Worm (Caenorhabditis elegans): ENCODE measurements around the gene dnj-1.

Gene dnj-1

ce11 chrIV:11315688-11316087 is 16.9 kb downstream of the dnj-1 start:
- no peak for TF ChIP-seq lin-13 (GFP tag; optimal IDR thresholded peaks at IDR 0.05)
- no peak for TF ChIP-seq nhr-21 (tag; optimal IDR thresholded peaks at IDR 0.05)
- no peak for TF ChIP-seq ZK546.5 (tag; optimal IDR thresholded peaks at IDR 0.05)
- TF ChIP-seq nhr-25 (tag; optimal IDR thresholded peaks at IDR 0.05) = no peak
- no peak for TF ChIP-seq C34F6.9 (tag; optimal IDR thresholded peaks at IDR 0.05)
- TF ChIP-seq ztf-1 (GFP tag; conservative IDR thresholded peaks at IDR 0.05) = no peak
- TF ChIP-seq nhr-10 (tag; optimal IDR thresholded peaks at IDR 0.05) = no peak
- TF ChIP-seq elt-3 (tag; optimal IDR thresholded peaks at IDR 0.05) = no peak
- TF ChIP-seq zag-1 (tag; optimal IDR thresholded peaks at IDR 0.05) = no peak
- no peak for TF ChIP-seq nhr-237 (tag; optimal IDR thresholded peaks at IDR 0.05)
- TF ChIP-seq Y55F3AM.14 (GFP tag; optimal IDR thresholded peaks at IDR 0.05) = no peak
- no peak for TF ChIP-seq sem-4 (tag; optimal IDR thresholded peaks at IDR 0.05)

DNA sequence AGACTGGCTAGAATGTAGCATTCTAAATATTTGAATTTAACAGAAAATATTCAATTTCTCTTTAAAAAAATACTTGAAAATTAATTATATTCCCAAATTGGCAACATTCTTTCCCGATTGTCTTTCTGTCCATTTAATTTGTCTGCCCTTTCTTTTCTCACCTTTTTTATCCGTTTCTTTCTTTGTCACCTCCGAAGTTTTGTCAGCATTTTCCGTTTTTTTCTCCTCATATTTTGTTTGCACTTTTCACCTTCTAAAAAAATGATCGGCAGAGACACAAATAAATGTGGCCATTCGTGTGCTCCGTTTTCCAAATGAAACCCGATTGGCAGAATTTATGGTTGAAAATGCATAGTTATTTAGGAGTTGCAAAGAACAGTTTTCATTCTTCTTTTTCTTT is 17.3 kb downstream of the dnj-1 start:
- peak in 1 of 2 experiments; percentile 0 for TF ChIP-seq lsy-2 (tag; optimal IDR thresholded peaks at IDR 0.05)
- no peak for TF ChIP-seq ztf-11 (tag; optimal IDR thresholded peaks at IDR 0.05)

ce11 chrIV:11316640-11317039 is 17.8 kb downstream of the dnj-1 start:
- no peak for TF ChIP-seq sma-9 (GFP tag; optimal IDR thresholded peaks at IDR 0.05)
- no peak for TF ChIP-seq sma-9 (tag; optimal IDR thresholded peaks at IDR 0.05)
- TF ChIP-seq nhr-10 (tag; optimal IDR thresholded peaks at IDR 0.05) = no peak
- no peak for TF ChIP-seq nhr-21 (tag; optimal IDR thresholded peaks at IDR 0.05)
- no peak for TF ChIP-seq elt-3 (tag; optimal IDR thresholded peaks at IDR 0.05)
- TF ChIP-seq skn-1 (tag; optimal IDR thresholded peaks at IDR 0.05) = no peak
- no peak for TF ChIP-seq nhr-6 (tag; optimal IDR thresholded peaks at IDR 0.05)
- no peak for TF ChIP-seq Y55F3AM.14 (GFP tag; optimal IDR thresholded peaks at IDR 0.05)
- no peak for TF ChIP-seq nhr-77 (tag; optimal IDR thresholded peaks at IDR 0.05)
- no peak for TF ChIP-seq mab-5 (tag; optimal IDR thresholded peaks at IDR 0.05)
- TF ChIP-seq unc-39 (tag; optimal IDR thresholded peaks at IDR 0.05) = no peak
- TF ChIP-seq crh-2 (tag; optimal IDR thresholded peaks at IDR 0.05) = no peak

- TF ChIP-seq ceh-82 (tag; optimal IDR thresholded peaks at IDR 0.05) = no peak
- no peak for TF ChIP-seq sma-3 (GFP tag; optimal IDR thresholded peaks at IDR 0.05)
- TF ChIP-seq nhr-21 (tag; optimal IDR thresholded peaks at IDR 0.05) = no peak
- TF ChIP-seq fos-1 (tag; optimal IDR thresholded peaks at IDR 0.05) = no peak
- no peak for TF ChIP-seq nhr-237 (tag; optimal IDR thresholded peaks at IDR 0.05)
- TF ChIP-seq ztf-11 (tag; optimal IDR thresholded peaks at IDR 0.05) = no peak
- no peak for TF ChIP-seq nhr-10 (tag; optimal IDR thresholded peaks at IDR 0.05)
- TF ChIP-seq lin-11 (tag; optimal IDR thresholded peaks at IDR 0.05) = no peak
- TF ChIP-seq ama-1 (optimal IDR thresholded peaks at IDR 0.05) = no peak
- no peak for TF ChIP-seq nhr-6 (tag; optimal IDR thresholded peaks at IDR 0.05)
- no peak for TF ChIP-seq sma-9 (GFP tag; optimal IDR thresholded peaks at IDR 0.05)
- no peak for TF ChIP-seq sma-9 (tag; optimal IDR thresholded peaks at IDR 0.05)
Observed at ce11 chrIV:11317119-11317518, 18.3 kb downstream of the dnj-1 start, which contains the start of gene gspd-1. TSS of gene gspd-1 (plus strand) at chrIV:11317419.

DNA sequence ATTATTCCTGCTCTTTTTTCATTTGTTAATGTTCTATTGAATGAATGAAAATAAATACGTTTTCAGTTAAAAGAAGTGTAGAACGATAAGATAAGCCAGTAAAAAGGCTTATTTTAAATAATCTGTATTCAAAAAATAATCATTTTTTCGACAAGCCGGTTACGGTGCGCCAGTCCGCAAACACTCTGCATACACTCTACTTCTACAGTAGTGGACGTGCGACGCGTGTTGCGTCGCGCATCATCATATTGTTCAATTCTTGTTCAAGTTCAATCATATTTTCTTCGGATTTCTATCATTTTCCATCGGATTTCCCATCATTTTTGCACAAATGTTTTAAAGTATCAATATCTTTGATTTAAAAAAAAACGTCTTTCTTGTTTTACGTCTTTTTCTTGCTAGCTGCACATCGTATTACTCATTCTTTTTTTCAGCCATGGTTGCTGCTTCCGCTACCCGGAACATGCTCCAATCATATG is 21.1 kb downstream of the dnj-1 start, which contains the start of gene B0035.18:
TSS of gene B0035.18 (plus strand) at position 429 of the 479 bp plus-strand sequence.
- TF ChIP-seq mdl-1 (tag; optimal IDR thresholded peaks at IDR 0.05) (no peak), ceh-82 (tag; optimal IDR thresholded peaks at IDR 0.05) (no peak), nhr-21 (tag; optimal IDR thresholded peaks at IDR 0.05) (no peak), zag-1 (tag; optimal IDR thresholded peaks at IDR 0.05) (no peak)

DNA sequence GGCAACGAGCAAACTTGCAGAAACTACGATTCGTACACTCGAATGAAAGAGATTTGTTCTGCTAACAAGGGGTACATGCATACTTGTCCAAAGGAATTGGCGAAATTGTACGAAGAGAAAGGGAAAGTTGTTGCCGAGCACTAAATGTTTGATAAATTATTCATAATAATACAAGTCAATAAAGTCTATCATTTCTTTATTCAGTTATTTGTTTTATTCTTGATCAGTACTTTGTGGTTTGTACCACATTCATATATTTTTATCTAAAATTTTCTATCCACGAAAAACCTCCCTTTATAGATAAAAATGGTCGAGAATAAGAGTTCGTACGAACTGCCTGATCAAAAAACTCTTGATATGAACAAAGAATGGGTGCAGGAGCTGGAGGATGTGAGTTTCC is 21.7 kb downstream of the dnj-1 start, which contains the start of gene edg-1:
TSS of gene edg-1 (plus strand) at position 301 of the 400 bp plus-strand sequence.
- TF ChIP-seq mbf-1 (tag; optimal IDR thresholded peaks at IDR 0.05) (no peak), lin-13 (GFP tag; optimal IDR thresholded peaks at IDR 0.05) (no peak), nhr-6 (tag; optimal IDR thresholded peaks at IDR 0.05) (no peak), snpc-4 (tag; optimal IDR thresholded peaks at IDR 0.05) (no peak), nhr-10 (tag; optimal IDR thresholded peaks at IDR 0.05) (no peak), mdl-1 (tag; optimal IDR thresholded peaks at IDR 0.05) (no peak), mab-5 (tag; optimal IDR thresholded peaks at IDR 0.05) (no peak), lin-39 (tag; optimal IDR thresholded peaks at IDR 0.05) (no peak), crh-2 (tag; optimal IDR thresholded peaks at IDR 0.05) (no peak), R02D3.7 (tag; optimal IDR thresholded peaks at IDR 0.05) (no peak), ztf-11 (tag; optimal IDR thresholded peaks at IDR 0.05) (no peak), nhr-25 (tag; optimal IDR thresholded peaks at IDR 0.05) (no peak), sma-3 (GFP tag; optimal IDR thresholded peaks at IDR 0.05) (no peak), nhr-23 (tag; optimal IDR thresholded peaks at IDR 0.05) (no peak), Y55F3AM.14 (GFP tag; optimal IDR thresholded peaks at IDR 0.05) (no peak), dmd-4 (tag; optimal IDR thresholded peaks at IDR 0.05) (no peak)

Data from whole organism, L2 larva.